Worm (Caenorhabditis elegans): ENCODE data around the gene ZK899.7.
A peak's percentile ranks its signal among the peaks of the same experiment; 100 is the strongest.

The ZK899.7 gene

ce11 chrX:9449330-9449729, at the start of gene ZK899.7:
TSS of gene ZK899.7 (minus strand) at chrX:9449430.
- TF ChIP-seq sea-1 (GFP tag; conservative IDR thresholded peaks at IDR 0.05) (no peak), hmbx-1 (tag; optimal IDR thresholded peaks at IDR 0.05) (no peak), F13C5.2 (tag; optimal IDR thresholded peaks at IDR 0.05) (no peak), ceh-13 (GFP tag; optimal IDR thresholded peaks at IDR 0.05) (no peak), tbx-11 (GFP tag; IDR thresholded peaks at IDR 0.05) (no peak), hmg-4 (GFP tag; optimal IDR thresholded peaks at IDR 0.05) (no peak), tbx-37 (GFP tag; conservative IDR thresholded peaks at IDR 0.05) (no peak), ama-1 (optimal IDR thresholded peaks at IDR 0.05) (no peak), pes-1 (GFP tag; IDR thresholded peaks at IDR 0.05) (no peak), scrt-1 (GFP tag; IDR thresholded peaks at IDR 0.05) (no peak), hnd-1 (tag; optimal IDR thresholded peaks at IDR 0.05) (no peak), ceh-36 (tag; optimal IDR thresholded peaks at IDR 0.05) (no peak), ets-7 (tag; optimal IDR thresholded peaks at IDR 0.05) (no peak), aly-1 (tag; optimal IDR thresholded peaks at IDR 0.05) (no peak), B0310.2 (tag; optimal IDR thresholded peaks at IDR 0.05) (no peak), flt-1 (GFP tag; IDR thresholded peaks at IDR 0.05) (no peak), tra-4 (tag; optimal IDR thresholded peaks at IDR 0.05) (no peak)

DNA sequence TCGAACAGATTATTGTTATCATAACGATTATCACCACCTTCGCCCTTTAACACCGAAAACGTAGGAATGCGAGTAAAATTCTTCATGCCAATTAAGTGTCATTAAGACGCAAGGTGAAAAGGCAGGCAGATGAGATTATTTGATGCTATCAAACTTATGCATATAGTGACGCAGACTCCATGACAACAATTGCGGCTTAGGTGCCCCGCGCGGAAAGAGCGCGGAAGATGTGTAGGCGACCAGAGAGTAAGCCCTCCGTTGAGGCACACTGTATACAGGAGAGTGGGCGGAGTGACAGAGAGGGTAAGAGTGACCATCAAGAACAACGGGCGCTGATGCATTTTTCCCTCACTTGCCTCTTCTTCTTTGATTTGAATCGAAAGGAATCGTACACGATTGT, 45.4 kb upstream of the ZK899.7 start:
- TF ChIP-seq B0310.2 (tag; optimal IDR thresholded peaks at IDR 0.05) (peak; percentile 46), F13C5.2 (tag; optimal IDR thresholded peaks at IDR 0.05) (no peak), ets-7 (tag; optimal IDR thresholded peaks at IDR 0.05) (no peak)

DNA sequence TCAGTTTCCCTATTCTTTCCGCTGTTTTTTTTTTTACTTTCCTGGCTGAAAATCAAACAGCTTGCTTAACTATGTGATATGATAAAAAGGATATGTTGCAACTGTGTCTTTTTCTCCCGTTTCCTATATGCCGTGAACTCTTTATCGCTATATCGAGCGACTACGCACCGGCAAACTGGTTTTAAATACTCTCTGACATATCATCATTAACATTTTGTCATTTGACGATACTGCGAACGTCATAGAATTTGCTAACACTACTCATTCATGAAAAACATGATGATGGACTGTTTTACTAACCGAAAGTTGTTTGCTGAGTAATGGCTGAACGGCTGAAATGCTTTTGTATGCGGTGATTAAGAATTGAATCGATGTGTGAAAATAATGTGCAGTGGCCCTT, 42.2 kb upstream of the ZK899.7 start:
- TF ChIP-seq sea-1 (GFP tag; conservative IDR thresholded peaks at IDR 0.05) (no peak), hnd-1 (tag; optimal IDR thresholded peaks at IDR 0.05) (no peak), tbx-37 (GFP tag; conservative IDR thresholded peaks at IDR 0.05) (no peak), pes-1 (GFP tag; IDR thresholded peaks at IDR 0.05) (no peak), B0310.2 (tag; optimal IDR thresholded peaks at IDR 0.05) (no peak), hmg-4 (GFP tag; optimal IDR thresholded peaks at IDR 0.05) (no peak), F13C5.2 (tag; optimal IDR thresholded peaks at IDR 0.05) (no peak), scrt-1 (GFP tag; IDR thresholded peaks at IDR 0.05) (no peak), hmbx-1 (tag; optimal IDR thresholded peaks at IDR 0.05) (no peak), ama-1 (optimal IDR thresholded peaks at IDR 0.05) (no peak), ceh-36 (tag; optimal IDR thresholded peaks at IDR 0.05) (no peak), flt-1 (GFP tag; IDR thresholded peaks at IDR 0.05) (no peak), ets-7 (tag; optimal IDR thresholded peaks at IDR 0.05) (no peak), tbx-11 (GFP tag; IDR thresholded peaks at IDR 0.05) (no peak), tra-4 (tag; optimal IDR thresholded peaks at IDR 0.05) (no peak), aly-1 (tag; optimal IDR thresholded peaks at IDR 0.05) (no peak)

- no peak for TF ChIP-seq tbx-37 (GFP tag; conservative IDR thresholded peaks at IDR 0.05)
- no peak for TF ChIP-seq tra-4 (tag; optimal IDR thresholded peaks at IDR 0.05)
- no peak for TF ChIP-seq tbx-11 (GFP tag; IDR thresholded peaks at IDR 0.05)
- TF ChIP-seq ceh-36 (tag; optimal IDR thresholded peaks at IDR 0.05) = no peak
- no peak for TF ChIP-seq F13C5.2 (tag; optimal IDR thresholded peaks at IDR 0.05)
- TF ChIP-seq ama-1 (optimal IDR thresholded peaks at IDR 0.05) = no peak
- TF ChIP-seq scrt-1 (GFP tag; IDR thresholded peaks at IDR 0.05) = no peak
- TF ChIP-seq flt-1 (GFP tag; IDR thresholded peaks at IDR 0.05) = no peak
- TF ChIP-seq sea-1 (GFP tag; conservative IDR thresholded peaks at IDR 0.05) = no peak
- TF ChIP-seq ceh-13 (GFP tag; optimal IDR thresholded peaks at IDR 0.05) = no peak
- no peak for TF ChIP-seq ets-7 (tag; optimal IDR thresholded peaks at IDR 0.05)
- TF ChIP-seq aly-1 (tag; optimal IDR thresholded peaks at IDR 0.05) = no peak
- TF ChIP-seq pes-1 (GFP tag; IDR thresholded peaks at IDR 0.05) = no peak
- no peak for TF ChIP-seq hnd-1 (tag; optimal IDR thresholded peaks at IDR 0.05)
- no peak for TF ChIP-seq B0310.2 (tag; optimal IDR thresholded peaks at IDR 0.05)
- no peak for TF ChIP-seq hmg-4 (GFP tag; optimal IDR thresholded peaks at IDR 0.05)
- no peak for TF ChIP-seq hmbx-1 (tag; optimal IDR thresholded peaks at IDR 0.05)
Observed at ce11 chrX:9489578-9489977, 40.3 kb upstream of the ZK899.7 start.

- TF ChIP-seq flt-1 (GFP tag; IDR thresholded peaks at IDR 0.05) = no peak
Observed at ce11 chrX:9486160-9486559, 36.9 kb upstream of the ZK899.7 start.

ce11 chrX:9483754-9484153, 34.5 kb upstream of the ZK899.7 start:
- TF ChIP-seq hmbx-1 (tag; optimal IDR thresholded peaks at IDR 0.05) (no peak), B0310.2 (tag; optimal IDR thresholded peaks at IDR 0.05) (no peak)

DNA sequence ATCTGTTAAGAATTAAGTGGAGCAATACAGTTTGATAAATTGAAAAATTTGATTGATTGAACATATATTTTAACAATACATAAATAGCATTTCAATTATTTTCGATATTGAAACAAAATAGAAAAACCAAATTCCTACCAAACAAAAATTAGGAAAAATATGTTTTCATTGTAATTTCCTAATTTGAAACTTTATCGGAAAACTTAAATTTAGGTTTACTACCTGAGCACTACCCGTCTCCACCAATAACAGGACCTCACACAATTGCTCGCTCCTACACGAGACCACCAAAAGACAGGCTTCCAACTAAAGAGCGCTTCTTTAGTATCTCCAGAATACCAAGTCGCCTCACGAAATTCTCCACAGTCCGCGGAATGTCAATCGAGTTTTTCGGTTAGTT, 27.5 kb upstream of the ZK899.7 start:
- no peak for TF ChIP-seq scrt-1 (GFP tag; IDR thresholded peaks at IDR 0.05)
- TF ChIP-seq aly-1 (tag; optimal IDR thresholded peaks at IDR 0.05) = no peak
- TF ChIP-seq hnd-1 (tag; optimal IDR thresholded peaks at IDR 0.05) = no peak
- TF ChIP-seq sea-1 (GFP tag; conservative IDR thresholded peaks at IDR 0.05) = no peak
- TF ChIP-seq ceh-13 (GFP tag; optimal IDR thresholded peaks at IDR 0.05) = no peak
- no peak for TF ChIP-seq flt-1 (GFP tag; IDR thresholded peaks at IDR 0.05)
- TF ChIP-seq pes-1 (GFP tag; IDR thresholded peaks at IDR 0.05) = no peak
- TF ChIP-seq ceh-36 (tag; optimal IDR thresholded peaks at IDR 0.05) = no peak
- TF ChIP-seq B0310.2 (tag; optimal IDR thresholded peaks at IDR 0.05) = no peak
- TF ChIP-seq tbx-37 (GFP tag; conservative IDR thresholded peaks at IDR 0.05) = no peak
- no peak for TF ChIP-seq hmg-4 (GFP tag; optimal IDR thresholded peaks at IDR 0.05)
- no peak for TF ChIP-seq tbx-11 (GFP tag; IDR thresholded peaks at IDR 0.05)

DNA sequence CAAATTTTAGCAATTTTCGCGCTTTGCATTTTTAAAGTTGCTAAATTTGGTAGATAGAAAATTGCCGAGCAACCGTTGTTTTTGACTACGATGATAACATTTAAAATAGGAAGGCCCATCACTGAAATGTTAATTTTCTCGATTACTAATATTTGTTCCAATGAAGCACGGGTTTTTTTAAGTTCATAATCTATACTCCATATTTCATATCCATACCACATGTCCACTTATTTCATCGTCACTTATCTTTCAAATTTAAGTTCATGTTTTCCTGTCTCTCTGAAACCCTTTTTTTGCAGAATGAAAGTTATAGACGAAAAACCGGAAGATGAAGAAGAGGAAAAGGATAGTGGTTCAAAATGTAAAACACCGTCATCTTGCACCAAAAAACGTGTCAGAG, 22.9 kb upstream of the ZK899.7 start, which contains the start of gene gap-2:
gap-2 (plus strand) TSS at position 301 of the 400 bp plus-strand sequence.
- no peak for TF ChIP-seq tbx-37 (GFP tag; conservative IDR thresholded peaks at IDR 0.05)
- TF ChIP-seq ets-7 (tag; optimal IDR thresholded peaks at IDR 0.05) = no peak
- no peak for TF ChIP-seq sea-1 (GFP tag; conservative IDR thresholded peaks at IDR 0.05)
- TF ChIP-seq tra-4 (tag; optimal IDR thresholded peaks at IDR 0.05) = no peak
- no peak for TF ChIP-seq flt-1 (GFP tag; IDR thresholded peaks at IDR 0.05)
- no peak for TF ChIP-seq aly-1 (tag; optimal IDR thresholded peaks at IDR 0.05)

All from whole organism, early embryonic.